Fruit fly (Drosophila melanogaster): ENCODE measurements around the gene CG31464.

Gene CG31464

dm6 chr3R:8303848-8304247, 12.8 kb downstream of the CG31464 start, which contains the start of gene nac (continued):
- TF ChIP-seq CG3281 (GFP tag; optimal IDR thresholded peaks at IDR 0.05), result peak; percentile 8
- no peak for TF ChIP-seq Lpt (GFP tag; optimal IDR thresholded peaks at IDR 0.05)
- TF ChIP-seq CG9215 (GFP tag; IDR thresholded peaks at IDR 0.05), result no peak
- TF ChIP-seq CG1024 (GFP tag; IDR thresholded peaks at IDR 0.05), result no peak
- no peak for TF ChIP-seq gsb-n (tag; optimal IDR thresholded peaks at IDR 0.05)
- no peak for TF ChIP-seq Dp (GFP tag; optimal IDR thresholded peaks at IDR 0.05)
- TF ChIP-seq sd (tag; optimal IDR thresholded peaks at IDR 0.05), result no peak
- no peak for TF ChIP-seq dm (GFP tag; optimal IDR thresholded peaks at IDR 0.05)
- TF ChIP-seq CG6854 (GFP tag; optimal IDR thresholded peaks at IDR 0.05), result no peak
- no peak for TF ChIP-seq chn (GFP tag; optimal IDR thresholded peaks at IDR 0.05)
- TF ChIP-seq ind (GFP tag; optimal IDR thresholded peaks at IDR 0.05), result no peak
- no peak for TF ChIP-seq CG31441 (GFP tag; IDR thresholded peaks at IDR 0.05)
- no peak for TF ChIP-seq CG14965 (GFP tag; optimal IDR thresholded peaks at IDR 0.05; ENCODE audit: borderline replicate concordance)
- TF ChIP-seq jumu (GFP tag; optimal IDR thresholded peaks at IDR 0.05), result no peak
- no peak for TF ChIP-seq NC2α (GFP tag; optimal IDR thresholded peaks at IDR 0.05)
- no peak for TF ChIP-seq otp (GFP tag; IDR thresholded peaks at IDR 0.05)
- no peak; the same call in 1 of the 2 replicates for TF ChIP-seq CG17328 (GFP tag; IDR thresholded peaks at IDR 0.05)
- TF ChIP-seq CG13775 (GFP tag; optimal IDR thresholded peaks at IDR 0.05), result no peak
- no peak for TF ChIP-seq sr (GFP tag; IDR thresholded peaks at IDR 0.05)
- no peak for TF ChIP-seq pfk (GFP tag; optimal IDR thresholded peaks at IDR 0.05)
- peak in 1 of 2 experiments; percentile 21 for TF ChIP-seq Pdp1 (GFP tag; optimal IDR thresholded peaks at IDR 0.05)
- TF ChIP-seq ssp (GFP tag; IDR thresholded peaks at IDR 0.05), result no peak
- TF ChIP-seq Hr39 (optimal IDR thresholded peaks at IDR 0.05), result no peak
- TF ChIP-seq danr (GFP tag; IDR thresholded peaks at IDR 0.05), result no peak
- no peak for TF ChIP-seq nerfin-2 (GFP tag; IDR thresholded peaks at IDR 0.05; ENCODE audit: partially characterized antibody)
- TF ChIP-seq Dbx (GFP tag; IDR thresholded peaks at IDR 0.05), result 0 out of 3 replicates have a peak, but pooled peaks have one; percentile 36
- TF ChIP-seq CG11695 (GFP tag; IDR thresholded peaks at IDR 0.05), result no peak
- no peak for TF ChIP-seq CG16779 (GFP tag; IDR thresholded peaks at IDR 0.05)
- TF ChIP-seq eyg (GFP tag; optimal IDR thresholded peaks at IDR 0.05), result no peak
- no peak for TF ChIP-seq CG32772 (GFP tag; IDR thresholded peaks at IDR 0.05)
- TF ChIP-seq CG13296 (GFP tag; optimal IDR thresholded peaks at IDR 0.05), result no peak
- no peak for TF ChIP-seq tap (tag; optimal IDR thresholded peaks at IDR 0.05)
- no peak for TF ChIP-seq ato (GFP tag; IDR thresholded peaks at IDR 0.05; ENCODE audit: partially characterized antibody)
- TF ChIP-seq Side (GFP tag; optimal IDR thresholded peaks at IDR 0.05), result no peak
- TF ChIP-seq pb (GFP tag; optimal IDR thresholded peaks at IDR 0.05), result no peak
- no peak for TF ChIP-seq chm (GFP tag; IDR thresholded peaks at IDR 0.05)
- no peak for TF ChIP-seq ranshi (GFP tag; IDR thresholded peaks at IDR 0.05)
- no peak; the same call in 1 of the 2 replicates for TF ChIP-seq hbn (GFP tag; IDR thresholded peaks at IDR 0.05; ENCODE audit: partially characterized antibody)
- no peak for TF ChIP-seq cas (GFP tag; IDR thresholded peaks at IDR 0.05)
- TF ChIP-seq Dll (GFP tag; IDR thresholded peaks at IDR 0.05; ENCODE audit: partially characterized antibody), result 0 out of 4 replicates have a peak, but pooled peaks have one; percentile 42
- peak; percentile 49 for TF ChIP-seq CG9932 (GFP tag; IDR thresholded peaks at IDR 0.05)
- no peak for TF ChIP-seq Nf-YC (tag; optimal IDR thresholded peaks at IDR 0.05)
- TF ChIP-seq sug (tag; optimal IDR thresholded peaks at IDR 0.05), result peak; percentile 9
- no peak for TF ChIP-seq exex (tag; optimal IDR thresholded peaks at IDR 0.05)
- no peak for TF ChIP-seq Elba2 (GFP tag; optimal IDR thresholded peaks at IDR 0.05)
- TF ChIP-seq CG8281 (tag; optimal IDR thresholded peaks at IDR 0.05), result no peak
- TF ChIP-seq CG4424 (GFP tag; optimal IDR thresholded peaks at IDR 0.05), result no peak
- no peak for TF ChIP-seq Nf-YB (GFP tag; optimal IDR thresholded peaks at IDR 0.05)
- peak; percentile 11 for TF ChIP-seq Ets65A (GFP tag)
- no peak for TF ChIP-seq dimm (GFP tag; IDR thresholded peaks at IDR 0.05)
- TF ChIP-seq CG14667 (GFP tag; IDR thresholded peaks at IDR 0.05), result no peak
- TF ChIP-seq sima (GFP tag; optimal IDR thresholded peaks at IDR 0.05), result no peak
- peak; percentile 35 for TF ChIP-seq CG13287 (GFP tag; IDR thresholded peaks at IDR 0.05; ENCODE audit: partially characterized antibody)
